Worm (Caenorhabditis elegans) whole organism, midembryonic: ENCODE measurements around the gene srh-47.

ENCODE experiments used
- flt-1 ChIP-seq: fragments of 200-800 bp; sonication (Bioruptor generic); IDR thresholded peaks from 2 replicates; pipeline ENCODE4 v1.3.6; 2022; ENCODE audit warnings: missing genetic modification characterization, missing compliant biosample characterization
- klf-2 ChIP-seq: fragments of 200-800 bp; sonication (Bioruptor generic); conservative IDR thresholded peaks from 2 replicates; pipeline ENCODE4 v1.3.6; 2022; ENCODE audit warnings: missing genetic modification reagents, missing genetic modification characterization, missing compliant biosample characterization
- ref-1 ChIP-seq: fragments of 200-800 bp; sonication (Bioruptor generic); conservative IDR thresholded peaks from 2 replicates; pipeline ENCODE4 v1.3.6; 2022; ENCODE audit warnings: missing genetic modification reagents, missing genetic modification characterization, missing compliant biosample characterization
- tab-1 ChIP-seq: fragments of 200-800 bp; sonication (Bioruptor generic); IDR thresholded peaks from 2 replicates; pipeline ENCODE4 v1.3.6; 2022; ENCODE audit warnings: missing genetic modification characterization, missing compliant biosample characterization
- ztf-29 ChIP-seq: fragments of 200-800 bp; sonication (Bioruptor generic); IDR thresholded peaks from 2 replicates; pipeline ENCODE4 v1.3.6; 2022; ENCODE audit warnings: missing genetic modification reagents, missing genetic modification characterization, missing compliant biosample characterization

DNA sequence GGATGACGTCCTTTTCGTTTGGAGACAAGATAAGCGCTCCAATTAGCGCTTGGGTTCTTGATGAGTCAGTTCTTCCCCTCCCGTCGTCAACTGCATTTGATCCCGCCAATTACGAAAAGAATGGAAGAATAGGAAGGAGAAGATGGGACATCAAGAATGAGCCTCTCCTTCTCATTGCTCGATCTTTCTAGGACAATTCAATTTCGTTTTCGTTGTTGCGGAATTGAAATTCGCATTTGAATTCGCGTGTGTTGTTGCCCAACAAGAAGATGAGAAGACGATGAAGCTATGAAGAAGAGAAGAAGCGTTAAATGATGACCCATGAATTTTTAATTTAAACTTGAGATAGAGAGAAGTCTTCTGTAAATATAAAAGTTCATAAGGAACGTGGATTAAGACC, 36.4 kb upstream of the srh-47 start:
- TF ChIP-seq flt-1 (no peak), ref-1 (GFP tag; lab: Robert Waterston, UW) (no peak), tab-1 (GFP tag; lab: Robert Waterston, UW) (no peak), ztf-29 (no peak), klf-2 (no peak)
